Worm (Caenorhabditis elegans): ENCODE results near the gene Y55F3C.9.

DNA sequence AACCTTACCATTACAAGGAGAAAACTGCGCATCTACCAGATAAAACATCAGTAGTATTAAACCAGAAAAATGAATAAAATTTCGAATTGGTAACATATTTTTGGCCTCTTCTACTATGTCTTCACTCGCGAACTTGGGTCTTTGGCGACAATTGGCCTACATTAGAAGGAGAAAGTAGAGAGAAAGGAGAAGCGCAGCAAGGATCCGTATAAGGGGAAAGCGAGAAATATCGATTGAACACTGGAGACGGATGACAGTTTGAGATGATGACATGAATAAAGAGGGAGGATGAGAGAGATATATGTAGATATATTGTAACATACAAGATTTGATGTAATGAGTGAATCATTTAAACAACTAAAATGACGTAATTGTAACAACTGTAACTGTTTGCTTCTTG, 40.3 kb upstream of the Y55F3C.9 start, which contains the start of gene F56B3.2:
- TF ChIP-seq cebp-2 (GFP tag; IDR thresholded peaks at IDR 0.05) (no peak), snpc-1.3 (tag; optimal IDR thresholded peaks at IDR 0.05; ENCODE audit: insufficient read depth) (no peak), nfya-1 (tag; optimal IDR thresholded peaks at IDR 0.05; ENCODE audit: borderline replicate concordance, insufficient read depth) (no peak), ZK185.1 (tag; optimal IDR thresholded peaks at IDR 0.05; ENCODE audit: poor library complexity, severe bottlenecking) (no peak), dpl-1 (GFP tag; optimal IDR thresholded peaks at IDR 0.05) (no peak), rcor-1 (GFP tag; IDR thresholded peaks at IDR 0.05) (no peak), K12H6.12 (tag; optimal IDR thresholded peaks at IDR 0.05) (no peak), pha-4 (tag; optimal IDR thresholded peaks at IDR 0.05) (no peak), nhr-90 (tag; optimal IDR thresholded peaks at IDR 0.05) (no peak), ets-4 (GFP tag; optimal IDR thresholded peaks at IDR 0.05) (no peak), ama-1 (optimal IDR thresholded peaks at IDR 0.05) (no peak), ama-1 (GFP tag; optimal IDR thresholded peaks at IDR 0.05) (no peak)

Data from whole organism, young adult.